Fruit fly (Drosophila melanogaster) whole organism, pupa: ENCODE data around the gene IntS10.

Source experiments
- CG12605 ChIP-seq: fragments of 200-800 bp; sonication (Bioruptor generic); IDR thresholded peaks from 2 replicates; pipeline ENCODE4 v1.3.6; 2022; ENCODE audit warnings: missing biosample characterization, missing genetic modification characterization
- CG13204 ChIP-seq: fragments of 200-800 bp; sonication (Bioruptor generic); optimal IDR thresholded peaks from 2 replicates; lab custom pipeline; 2018; ENCODE audit warnings: missing biosample characterization, mild to moderate bottlenecking, missing genetic modification characterization, moderate library complexity
- CG14655 ChIP-seq: fragments of 200-800 bp; sonication (Bioruptor generic); optimal IDR thresholded peaks from 3 replicates; lab custom pipeline; 2017; ENCODE audit warnings: mild to moderate bottlenecking, missing biosample characterization, missing genetic modification reagents, missing genetic modification characterization
- CG15710 ChIP-seq: fragments of 200-800 bp; sonication (Bioruptor generic); optimal IDR thresholded peaks from 2 replicates; lab custom pipeline; 2018; ENCODE audit warnings: missing biosample characterization, mild to moderate bottlenecking, missing genetic modification characterization, moderate library complexity
- CG32121 ChIP-seq: fragments of 200-800 bp; sonication (Bioruptor generic); IDR thresholded peaks from 2 replicates; pipeline ENCODE4 v1.3.6; 2022; ENCODE audit warnings: missing biosample characterization, missing genetic modification characterization
- CG8159 ChIP-seq: fragments of 200-800 bp; sonication (Bioruptor generic); optimal IDR thresholded peaks from 3 replicates; lab custom pipeline; 2018; ENCODE audit warnings: missing biosample characterization, mild to moderate bottlenecking, missing genetic modification characterization, moderate library complexity
- CG9948 ChIP-seq: fragments of 200-800 bp; sonication (Bioruptor generic); optimal IDR thresholded peaks from 2 replicates; lab custom pipeline; 2018; ENCODE audit warnings: missing biosample characterization, mild to moderate bottlenecking, missing genetic modification characterization, moderate library complexity
- D1 ChIP-seq: fragments of 200-800 bp; sonication (Bioruptor generic); optimal IDR thresholded peaks from 2 replicates; lab custom pipeline; 2018; ENCODE audit warnings: missing biosample characterization, mild to moderate bottlenecking, missing genetic modification characterization, moderate library complexity
- EcR ChIP-seq: fragments of 200-800 bp; sonication (Bioruptor generic); optimal IDR thresholded peaks from 3 replicates; lab custom pipeline; 2019; ENCODE audit warnings: missing biosample characterization, missing genetic modification characterization, mild to moderate bottlenecking, moderate library complexity, missing genetic modification reagents
- Ets98B ChIP-seq: fragments of 200-800 bp; sonication (Bioruptor generic); IDR thresholded peaks from 2 replicates; pipeline ENCODE4 v1.3.6; 2022; ENCODE audit warnings: missing biosample characterization, missing genetic modification characterization
- Snoo ChIP-seq: fragments of 200-800 bp; sonication (Bioruptor generic); optimal IDR thresholded peaks from 3 replicates; lab custom pipeline; 2017; ENCODE audit warnings: missing biosample characterization, mild to moderate bottlenecking, missing genetic modification characterization, inconsistent platforms
- gl ChIP-seq: fragments of 200-800 bp; sonication (Bioruptor generic); optimal IDR thresholded peaks from 2 replicates; lab custom pipeline; 2018; ENCODE audit warnings: missing biosample characterization, mild to moderate bottlenecking, missing genetic modification characterization

DNA sequence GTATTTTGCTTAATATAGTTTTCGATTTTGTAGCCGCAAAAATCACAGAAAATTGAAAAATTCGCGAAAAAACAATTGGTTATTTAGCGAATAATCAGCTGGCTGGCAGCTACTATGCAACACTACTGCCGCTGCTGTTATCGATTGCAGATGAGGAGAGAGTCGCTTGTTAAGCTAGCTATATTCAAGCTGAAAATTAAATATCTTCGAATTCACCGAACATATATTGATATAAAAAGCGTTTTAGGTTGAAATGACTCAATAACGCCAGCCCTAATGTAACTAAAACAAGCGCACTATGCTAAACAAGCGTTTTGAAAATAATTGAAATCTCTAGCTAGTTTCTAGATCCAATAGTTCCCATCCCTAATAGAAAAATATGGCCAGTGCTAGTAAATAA, at the start of gene IntS10, which contains the start of the genes CG32264 and ntc:
- TF ChIP-seq CG13204 (GFP tag; lab: Kevin White, UChicago) (no peak), CG14655 (no peak), CG15710 (tag; lab: Kevin White, UChicago) (peak; percentile 61), Snoo (tag; lab: Kevin White, UChicago) (no peak), EcR (GFP tag; lab: Kevin White, UChicago) (no peak), gl (tag; lab: Kevin White, UChicago) (no peak), CG12605 (GFP tag; lab: Robert Waterston, UW) (no peak), Ets98B (GFP tag; lab: Robert Waterston, UW) (peak; percentile 43), CG32121 (GFP tag; lab: Robert Waterston, UW) (peak; percentile 34; the same call in 1 of the 2 replicates), CG8159 (tag; lab: Kevin White, UChicago) (no peak), CG9948 (tag; lab: Kevin White, UChicago) (peak; percentile 23), D1 (tag; lab: Kevin White, UChicago) (peak; percentile 52)
